Worm (Caenorhabditis elegans) whole organism, L1 larva: Measurements from ENCODE around the gene ZC239.6.
"Not testable (repeated sequence)": the region's sequence is repeated elsewhere in the genome, so short reads cannot be mapped to it uniquely, and the experiment has no call there.

Experiments used
- C16A3.4 ChIP-seq: fragments of 150-350 bp; optimal IDR thresholded peaks from 2 replicates; lab custom pipeline; 2014; ENCODE audit warnings: missing biosample characterization, missing genetic modification characterization
- C34B4.2 ChIP-seq: sonication (generic microtip); optimal IDR thresholded peaks from 2 replicates; lab custom pipeline; 2017; ENCODE audit warnings: mild to moderate bottlenecking, missing genetic modification characterization, missing compliant biosample characterization
- aha-1 ChIP-seq: fragments of 150-350 bp; optimal IDR thresholded peaks from 2 replicates; lab custom pipeline; 2014; ENCODE audit warnings: missing biosample characterization, missing genetic modification characterization
- blmp-1 ChIP-seq: fragments of 150-350 bp; optimal IDR thresholded peaks from 2 replicates; lab custom pipeline; 2014; ENCODE audit warnings: missing biosample characterization, missing genetic modification characterization
- ceh-88 ChIP-seq: fragments of 200-800 bp; sonication (Bioruptor generic); IDR thresholded peaks from 2 replicates; pipeline ENCODE4 v1.3.6; 2022; ENCODE audit warnings: missing genetic modification characterization, missing compliant biosample characterization
- ces-1 ChIP-seq: fragments of 150-350 bp; optimal IDR thresholded peaks from 2 replicates; lab custom pipeline; 2014; ENCODE audit warnings: missing biosample characterization, missing genetic modification reagents, missing genetic modification characterization
- dpl-1 ChIP-seq, 3 experiments: fragments of 150-350 bp in 2 of 3; sonication (generic microtip) in 1 of 3; optimal IDR thresholded peaks; 2 replicates each; lab custom pipeline; 2014 to 2017; ENCODE audit warnings: missing biosample characterization in 3 of 3, missing genetic modification characterization in 3 of 3, missing genetic modification reagents in 3 of 3
- dsc-1 ChIP-seq: sonication (generic microtip); optimal IDR thresholded peaks from 2 replicates; lab custom pipeline; 2016; ENCODE audit warnings: mild to moderate bottlenecking, missing genetic modification characterization, missing compliant biosample characterization
- efl-3 ChIP-seq: fragments of 200-800 bp; sonication (Bioruptor generic); optimal IDR thresholded peaks from 2 replicates; lab custom pipeline; 2018; ENCODE audit warnings: mild to moderate bottlenecking, missing genetic modification characterization, missing compliant biosample characterization
- fkh-4 ChIP-seq: sonication (generic microtip); optimal IDR thresholded peaks from 2 replicates; lab custom pipeline; 2016; ENCODE audit warnings: missing compliant biosample characterization, missing genetic modification characterization, borderline replicate concordance
- fkh-8 ChIP-seq: sonication (generic microtip); optimal IDR thresholded peaks from 2 replicates; lab custom pipeline; 2016; ENCODE audit warnings: mild to moderate bottlenecking, missing genetic modification characterization, missing compliant biosample characterization
- fos-1 ChIP-seq: fragments of 150-350 bp; optimal IDR thresholded peaks from 2 replicates; lab custom pipeline; 2014; ENCODE audit warnings: missing biosample characterization, missing genetic modification characterization
- grh-1 ChIP-seq: fragments of 200-800 bp; sonication (Bioruptor generic); IDR thresholded peaks from 2 replicates; pipeline ENCODE4 v1.3.6; 2022; ENCODE audit warnings: missing genetic modification reagents, missing genetic modification characterization, missing compliant biosample characterization
- hlh-17 ChIP-seq: fragments of 200-800 bp; sonication (Bioruptor generic); optimal IDR thresholded peaks from 2 replicates; lab custom pipeline; 2018; ENCODE audit warnings: missing genetic modification characterization, mild to moderate bottlenecking, missing compliant biosample characterization, moderate library complexity, borderline replicate concordance
- hpl-2 ChIP-seq: fragments of 150-350 bp; optimal IDR thresholded peaks from 2 replicates; lab custom pipeline; 2014; ENCODE audit warnings: missing biosample characterization, missing genetic modification reagents, missing genetic modification characterization
- lin-15B ChIP-seq: fragments of 150-350 bp; sonication (generic microtip); optimal IDR thresholded peaks from 3 replicates; lab custom pipeline; 2014; ENCODE audit warnings: missing biosample characterization, missing genetic modification characterization
- lin-35 ChIP-seq, 2 experiments: fragments of 150-350 bp; optimal IDR thresholded peaks; 2 replicates each; lab custom pipeline; 2014; ENCODE audit warnings: missing biosample characterization in 2 of 2, missing genetic modification characterization in 2 of 2, missing genetic modification reagents in 2 of 2
- lir-3 ChIP-seq: sonication (generic microtip); optimal IDR thresholded peaks from 2 replicates; lab custom pipeline; 2016; ENCODE audit warnings: mild to moderate bottlenecking, missing genetic modification characterization, moderate library complexity, missing compliant biosample characterization; ENCODE audit not compliant: poor library complexity
- lsy-2 ChIP-seq, 2 experiments: fragments of 150-350 bp; optimal IDR thresholded peaks; 2 replicates each; lab custom pipeline; 2014; ENCODE audit warnings: missing biosample characterization in 2 of 2, missing genetic modification characterization in 2 of 2
- mab-9 ChIP-seq: fragments of 200-800 bp; sonication (Bioruptor generic); IDR thresholded peaks from 2 replicates; pipeline ENCODE4 v1.3.6; 2022; ENCODE audit warnings: missing genetic modification reagents, missing genetic modification characterization, missing compliant biosample characterization
- mep-1 ChIP-seq: fragments of 150-350 bp; optimal IDR thresholded peaks from 2 replicates; lab custom pipeline; 2014; ENCODE audit warnings: missing biosample characterization, missing genetic modification characterization
- nhr-19 ChIP-seq: fragments of 200-800 bp; sonication (Bioruptor generic); conservative IDR thresholded peaks from 2 replicates; pipeline ENCODE4 v1.3.6; 2022; ENCODE audit warnings: missing genetic modification characterization, missing compliant biosample characterization
- nhr-20 ChIP-seq: sonication (generic microtip); optimal IDR thresholded peaks from 2 replicates; lab custom pipeline; 2016; ENCODE audit warnings: mild to moderate bottlenecking, missing genetic modification characterization, missing compliant biosample characterization
- nhr-47 ChIP-seq: sonication (generic microtip); optimal IDR thresholded peaks from 2 replicates; lab custom pipeline; 2016; ENCODE audit warnings: mild to moderate bottlenecking, missing genetic modification characterization, moderate library complexity, missing compliant biosample characterization
- nhr-71 ChIP-seq: sonication (generic microtip); optimal IDR thresholded peaks from 2 replicates; lab custom pipeline; 2016; ENCODE audit warnings: mild to moderate bottlenecking, missing genetic modification characterization, moderate library complexity, missing compliant biosample characterization
- nhr-85 ChIP-seq: sonication (generic microtip); peaks from one replicate; lab custom pipeline; 2016; ENCODE audit warnings: missing genetic modification characterization, inconsistent platforms, missing compliant biosample characterization
- pqm-1 ChIP-seq: sonication (generic microtip); optimal IDR thresholded peaks from 3 replicates; lab custom pipeline; 2017; ENCODE audit warnings: missing biosample characterization, missing genetic modification characterization
- skn-1 ChIP-seq: fragments of 150-350 bp; optimal IDR thresholded peaks from 2 replicates; lab custom pipeline; 2014; ENCODE audit warnings: missing biosample characterization, missing genetic modification characterization
- snu-23 ChIP-seq: sonication (generic microtip); optimal IDR thresholded peaks from 2 replicates; lab custom pipeline; 2016; ENCODE audit warnings: missing genetic modification characterization, missing compliant biosample characterization
- sup-37 ChIP-seq: fragments of 200-800 bp; sonication (Bioruptor generic); optimal IDR thresholded peaks from 2 replicates; lab custom pipeline; 2018; ENCODE audit warnings: mild to moderate bottlenecking, missing genetic modification characterization, missing compliant biosample characterization
- swsn-7 ChIP-seq: sonication (generic microtip); optimal IDR thresholded peaks from 2 replicates; lab custom pipeline; 2016; ENCODE audit warnings: missing genetic modification characterization, missing compliant biosample characterization
- tbx-2 ChIP-seq: sonication (generic microtip); optimal IDR thresholded peaks from 2 replicates; lab custom pipeline; 2016; ENCODE audit warnings: missing genetic modification characterization, missing compliant biosample characterization
- tlp-1 ChIP-seq: fragments of 150-350 bp; optimal IDR thresholded peaks from 2 replicates; lab custom pipeline; 2014; ENCODE audit warnings: missing biosample characterization, missing genetic modification characterization
- unc-130 ChIP-seq: fragments of 150-350 bp; optimal IDR thresholded peaks from 2 replicates; lab custom pipeline; 2017; ENCODE audit warnings: missing biosample characterization, missing genetic modification characterization, inconsistent platforms
- unc-98 ChIP-seq: fragments of 200-800 bp; sonication (Bioruptor generic); IDR thresholded peaks from 2 replicates; pipeline ENCODE4 v1.3.6; 2022; ENCODE audit warnings: missing genetic modification characterization, missing compliant biosample characterization
- vab-15 ChIP-seq: sonication (generic microtip); optimal IDR thresholded peaks from 2 replicates; lab custom pipeline; 2017; ENCODE audit warnings: missing genotype, mild to moderate bottlenecking, missing genetic modification characterization, missing compliant biosample characterization
- ztf-11 ChIP-seq, 2 experiments: sonication (generic microtip); optimal IDR thresholded peaks; 2 replicates each; lab custom pipeline; 2016 to 2017; ENCODE audit warnings: missing genetic modification characterization in 2 of 2, missing biosample characterization in 1 of 2, missing compliant biosample characterization in 1 of 2
- ztf-4 ChIP-seq: fragments of 150-350 bp; optimal IDR thresholded peaks from 2 replicates; lab custom pipeline; 2014; ENCODE audit warnings: missing biosample characterization, missing genetic modification characterization

ZC239.6 gene

ce11 chrII:3191544-3191943 lies 17.9 kb upstream of the ZC239.6 start, which contains the start of gene Y27F2A.9:
Y27F2A.9 (minus strand) TSS chrII:3191644.
- TF ChIP-seq fkh-8 (tag; lab: Kevin White, UChicago); tbx-2 (tag; lab: Kevin White, UChicago); snu-23 (GFP tag; lab: Kevin White, UChicago): not testable (repeated sequence)

DNA sequence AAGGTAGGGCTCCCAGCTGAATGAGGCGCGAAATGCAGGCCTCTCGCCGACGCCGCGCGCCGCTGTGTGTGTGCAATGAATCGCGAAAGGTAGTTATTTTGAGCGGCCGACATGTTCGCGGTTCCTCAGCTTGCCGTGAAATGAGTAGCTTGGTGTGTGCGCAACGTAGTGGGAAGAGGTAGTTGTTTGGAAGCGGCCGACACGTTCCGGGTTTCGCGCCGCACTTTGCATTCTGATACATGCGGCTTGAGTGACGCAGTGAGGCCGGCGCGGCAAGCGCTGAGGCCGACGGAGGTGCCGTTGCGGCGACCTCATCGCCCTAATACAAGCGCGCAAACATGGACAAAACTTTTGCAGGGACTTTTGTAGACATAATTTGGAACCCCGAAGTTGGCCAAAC lies 13.7 kb upstream of the ZC239.6 start:
- TF ChIP-seq lin-15B (tag; lab: Kevin White, UChicago): no peak
- no peak for TF ChIP-seq ceh-88 (GFP tag; lab: Robert Waterston, UW)
- TF ChIP-seq nhr-20 (tag; lab: Kevin White, UChicago): no peak
- TF ChIP-seq efl-3 (GFP tag; lab: Kevin White, UChicago): no peak
- TF ChIP-seq nhr-71 (tag; lab: Kevin White, UChicago): no peak
- no peak for TF ChIP-seq pqm-1 (tag; lab: Kevin White, UChicago)
- no peak for TF ChIP-seq C34B4.2 (tag; lab: Kevin White, UChicago)
- TF ChIP-seq ztf-4 (tag; lab: Kevin White, UChicago): no peak
- no peak for TF ChIP-seq C16A3.4 (tag; lab: Kevin White, UChicago)
- no peak for TF ChIP-seq hlh-17 (GFP tag; lab: Kevin White, UChicago)
- TF ChIP-seq tbx-2 (tag; lab: Kevin White, UChicago): no peak
- no peak for TF ChIP-seq fkh-4 (tag; lab: Kevin White, UChicago)
- TF ChIP-seq dpl-1 (GFP tag; optimal IDR thresholded peaks at IDR 0.05; lab: Kevin White, UChicago): no peak
- no peak for TF ChIP-seq nhr-19 (GFP tag; lab: Robert Waterston, UW)
- no peak for TF ChIP-seq lir-3 (tag; lab: Kevin White, UChicago)
- TF ChIP-seq lsy-2 (tag; optimal IDR thresholded peaks at IDR 0.05; lab: Kevin White, UChicago): no peak
- no peak for TF ChIP-seq lin-35 (GFP tag; optimal IDR thresholded peaks at IDR 0.05; lab: Kevin White, UChicago)
- TF ChIP-seq mab-9 (GFP tag; lab: Robert Waterston, UW): no peak
- no peak for TF ChIP-seq unc-130 (tag; lab: Kevin White, UChicago)
- TF ChIP-seq ztf-11 (tag; optimal IDR thresholded peaks at IDR 0.05; lab: Kevin White, UChicago): no peak

DNA sequence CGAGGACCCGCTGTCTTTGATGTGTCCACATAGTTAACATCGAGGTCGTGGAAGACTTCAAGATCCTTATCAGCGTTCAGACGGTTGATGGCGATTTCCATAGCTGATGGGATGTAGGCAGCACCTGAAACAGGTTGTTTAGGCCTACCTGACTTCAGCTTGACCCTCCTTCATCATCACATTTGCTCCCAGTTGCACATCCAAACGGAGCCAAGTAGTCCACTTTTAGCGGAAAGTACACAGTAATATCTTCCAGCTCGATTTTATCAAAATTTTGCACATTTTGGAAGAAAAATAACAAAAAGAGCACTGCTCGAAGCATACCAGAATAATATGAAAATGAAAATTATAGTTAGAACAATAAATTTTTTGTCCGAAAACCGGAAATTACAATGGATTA lies 12.5 kb upstream of the ZC239.6 start, which contains the start of gene gcy-15:
Gene gcy-15 (minus strand): TSS at position 101 of the 400 bp plus-strand sequence.
- no peak for TF ChIP-seq nhr-47 (tag; lab: Kevin White, UChicago)
- TF ChIP-seq lsy-2 (tag; optimal IDR thresholded peaks at IDR 0.05; lab: Kevin White, UChicago): no peak
- TF ChIP-seq lin-35 (GFP tag; optimal IDR thresholded peaks at IDR 0.05; lab: Kevin White, UChicago): no peak
- TF ChIP-seq nhr-85 (tag; lab: Kevin White, UChicago): no peak
- no peak for TF ChIP-seq vab-15 (tag; lab: Kevin White, UChicago)
- TF ChIP-seq unc-130 (tag; lab: Kevin White, UChicago): no peak
- TF ChIP-seq hlh-17 (GFP tag; lab: Kevin White, UChicago): no peak
- no peak for TF ChIP-seq mep-1 (tag; lab: Kevin White, UChicago)
- TF ChIP-seq fkh-4 (tag; lab: Kevin White, UChicago): no peak

DNA sequence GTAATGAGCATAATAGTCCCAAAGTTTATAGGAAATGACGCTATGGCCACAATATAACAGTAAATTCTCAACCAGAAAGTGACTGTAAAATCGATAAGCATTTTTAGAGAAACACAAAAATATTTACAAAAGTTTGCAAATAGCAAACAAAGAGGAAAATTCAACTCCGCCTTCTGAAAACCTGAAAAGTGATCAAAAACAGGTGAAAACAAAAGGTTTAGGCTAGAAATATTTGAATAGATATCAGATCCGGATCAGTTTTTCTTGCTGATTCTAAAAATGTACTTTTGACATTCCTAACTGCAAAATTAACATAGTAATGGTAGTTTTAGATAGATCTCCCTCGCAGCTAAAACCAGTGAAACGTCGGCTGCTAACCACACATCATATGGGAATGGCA lies 10.4 kb upstream of the ZC239.6 start, which contains the start of gene sri-51:
Gene sri-51 (minus strand): TSS at position 101 of the 400 bp plus-strand sequence.
- TF ChIP-seq nhr-20 (tag; lab: Kevin White, UChicago) (no peak), blmp-1 (tag; lab: Kevin White, UChicago) (no peak), unc-98 (GFP tag; lab: Robert Waterston, UW) (no peak), hpl-2 (GFP tag; lab: Kevin White, UChicago) (no peak), fkh-8 (tag; lab: Kevin White, UChicago) (no peak), C16A3.4 (tag; lab: Kevin White, UChicago) (no peak), dsc-1 (tag; lab: Kevin White, UChicago) (no peak), swsn-7 (tag; lab: Kevin White, UChicago) (no peak), skn-1 (no peak), fos-1 (tag; lab: Kevin White, UChicago) (no peak), aha-1 (tag; lab: Kevin White, UChicago) (no peak), tlp-1 (no peak), grh-1 (GFP tag; lab: Robert Waterston, UW) (no peak), vab-15 (tag; lab: Kevin White, UChicago) (no peak), sup-37 (no peak), ces-1 (no peak)
